Fruit fly (Drosophila melanogaster) Kc167 (cell line): ENCODE data around the gene CG43293.
"Not testable (repeated sequence)": the region's sequence is repeated elsewhere in the genome, so short reads cannot be mapped to it uniquely, and the experiment has no call there.

ENCODE experiments used
- Myc ChIP-seq: fragments of >200 bp; optimal IDR thresholded peaks from 2 replicates; lab custom pipeline; 2017; ENCODE audit warnings: missing external identifiers
- Sin3A ChIP-seq: fragments of >200 bp; optimal IDR thresholded peaks from 2 replicates; lab custom pipeline; 2018; ENCODE audit warnings: missing external identifiers
- h ChIP-seq: fragments of >200 bp; optimal IDR thresholded peaks from 3 replicates; lab custom pipeline; 2018; ENCODE audit warnings: missing external identifiers
- insv ChIP-seq: fragments of >200 bp; optimal IDR thresholded peaks from 3 replicates; lab custom pipeline; 2018; ENCODE audit warnings: missing external identifiers
- psq ChIP-seq: fragments of >200 bp; optimal IDR thresholded peaks from 2 replicates; lab custom pipeline; 2017; ENCODE audit warnings: missing external identifiers
- ttk ChIP-seq: sonication (Bioruptor generic); optimal IDR thresholded peaks from 2 replicates; lab custom pipeline; 2017; ENCODE audit warnings: missing external identifiers

CG43293 gene

DNA sequence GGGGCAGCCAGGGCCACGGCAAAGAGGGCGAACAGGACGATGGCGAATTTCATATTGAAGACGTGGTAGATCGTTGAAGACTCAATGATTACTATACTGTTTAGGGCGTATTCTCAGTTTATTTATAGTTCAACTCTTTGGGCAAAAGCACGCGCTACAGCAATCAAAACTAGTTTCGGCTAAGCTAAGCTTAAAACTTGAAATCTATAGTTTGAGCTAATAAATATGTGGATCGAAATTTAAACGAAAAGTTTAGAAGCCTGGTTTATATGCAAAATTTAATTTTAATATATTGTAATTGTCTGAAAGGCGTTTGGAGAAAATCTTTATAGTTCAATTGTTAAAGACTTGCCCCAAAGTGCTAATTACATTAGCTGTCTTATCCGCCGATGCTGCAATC lies 37.1 kb upstream of the CG43293 start, which contains the start of gene Cpr65Ax1:
Gene Cpr65Ax1, minus strand, starts transcription at position 101 of the 400 bp plus-strand sequence.
- TF ChIP-seq Myc (lab: Kevin White, UChicago); ttk; psq (lab: Kevin White, UChicago): not testable (repeated sequence)

DNA sequence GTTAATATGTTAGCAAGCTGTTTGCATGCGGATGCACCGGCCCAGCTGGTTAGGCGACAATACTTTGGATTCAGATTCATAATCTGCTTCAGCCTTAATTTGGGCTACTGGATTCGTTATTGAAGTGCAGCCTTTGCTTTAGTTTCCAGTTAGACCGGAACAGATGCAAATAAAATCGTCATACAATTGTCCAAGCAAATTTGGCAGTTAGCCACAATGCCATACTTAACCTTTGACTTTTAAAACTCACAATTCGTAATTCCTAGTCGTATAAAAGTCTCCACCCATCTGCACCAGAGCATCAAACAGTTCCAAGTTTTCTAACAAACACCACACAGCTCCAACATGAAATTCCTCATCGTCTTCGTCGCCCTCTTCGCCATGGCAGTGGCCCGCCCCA lies 35.7 kb upstream of the CG43293 start, which contains the start of gene Lcp65Ab1:
Gene Lcp65Ab1, plus strand, starts transcription at position 301 of the 400 bp plus-strand sequence.
- not testable (repeated sequence) for TF ChIP-seq insv, Myc, psq (lab: Kevin White, UChicago)

DNA sequence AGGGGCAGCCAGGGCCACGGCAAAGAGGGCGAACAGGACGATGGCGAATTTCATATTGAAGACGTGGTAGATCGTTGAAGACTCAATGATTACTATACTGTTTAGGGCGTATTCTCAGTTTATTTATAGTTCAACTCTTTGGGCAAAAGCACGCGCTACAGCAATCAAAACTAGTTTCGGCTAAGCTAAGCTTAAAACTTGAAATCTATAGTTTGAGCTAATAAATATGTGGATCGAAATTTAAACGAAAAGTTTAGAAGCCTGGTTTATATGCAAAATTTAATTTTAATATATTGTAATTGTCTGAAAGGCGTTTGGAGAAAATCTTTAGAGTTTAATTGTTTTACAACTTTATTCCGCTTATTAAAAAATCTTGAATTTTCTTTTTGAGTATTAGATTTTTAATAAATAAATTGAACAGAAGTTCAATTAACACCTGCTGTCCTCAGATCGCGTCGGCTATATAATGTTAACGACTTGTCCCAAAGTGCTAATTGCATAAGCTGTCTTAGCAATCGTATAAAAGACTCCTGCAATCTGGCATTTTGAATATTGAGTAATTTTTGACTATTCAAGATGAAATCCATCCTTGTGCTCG lies 34.1 kb upstream of the CG43293 start, which contains the start of the genes Cpr65Ax2 and Lcp65Aa:
Gene Cpr65Ax2, minus strand, starts transcription at position 101 of the 598 bp plus-strand sequence.
Gene Lcp65Aa, plus strand, starts transcription at position 548 of the 598 bp plus-strand sequence.
- not testable (repeated sequence) for TF ChIP-seq insv, h, Sin3A (lab: Kevin White, UChicago)

DNA sequence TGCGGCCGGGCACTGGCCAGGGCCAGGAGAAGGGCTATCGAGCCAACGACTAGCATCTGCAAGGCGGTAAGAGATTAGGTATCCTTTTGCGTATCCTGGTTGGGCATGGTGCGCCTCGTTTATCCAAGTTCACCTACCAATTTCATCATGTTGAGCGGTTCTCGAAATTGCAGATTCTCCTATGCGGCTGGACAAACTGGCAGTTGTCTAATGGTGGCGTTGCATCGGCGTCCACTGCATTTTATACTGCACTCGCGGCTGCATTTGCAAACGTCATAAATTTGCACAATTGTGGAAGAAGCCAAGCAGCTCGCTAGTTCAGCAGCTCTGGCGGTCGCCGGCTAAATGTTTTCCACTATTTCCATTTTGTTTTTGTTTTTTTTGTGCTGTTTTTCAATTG lies 32.5 kb upstream of the CG43293 start, which contains the start of gene Acp65Aa:
Gene Acp65Aa, minus strand, starts transcription at position 215 of the 400 bp plus-strand sequence.
- TF ChIP-seq insv (lab: Kevin White, UChicago) (no peak), ttk (no peak), Myc (lab: Kevin White, UChicago) (no peak), psq (lab: Kevin White, UChicago) (no peak), Sin3A (lab: Kevin White, UChicago) (no peak), h (lab: Kevin White, UChicago) (no peak)

DNA sequence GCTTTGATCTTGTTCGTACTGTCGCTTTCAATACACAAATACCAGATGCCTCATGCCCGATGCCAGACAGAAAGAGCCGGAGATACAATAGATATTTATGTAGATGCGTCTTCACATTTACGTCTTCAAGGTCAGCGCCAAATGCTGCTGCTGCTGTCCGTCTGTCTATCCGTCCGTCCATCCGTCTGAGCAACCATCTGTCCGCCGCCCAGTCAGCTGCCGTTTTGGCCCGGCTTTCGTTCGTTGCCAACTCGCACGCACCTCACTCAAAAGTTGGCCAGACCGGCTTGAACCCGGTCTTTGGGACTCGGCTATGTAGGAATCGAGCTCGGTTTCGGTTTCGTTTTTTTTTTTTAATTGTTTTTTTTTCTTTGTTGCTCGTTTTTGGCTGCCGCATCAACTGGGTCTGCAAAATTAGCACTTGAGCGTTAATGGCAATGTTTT lies 30.0 kb upstream of the CG43293 start:
- TF ChIP-seq h (lab: Kevin White, UChicago) (no peak), Myc (lab: Kevin White, UChicago) (no peak), insv (lab: Kevin White, UChicago) (no peak), ttk (no peak), psq (lab: Kevin White, UChicago) (no peak), Sin3A (lab: Kevin White, UChicago) (no peak)

DNA sequence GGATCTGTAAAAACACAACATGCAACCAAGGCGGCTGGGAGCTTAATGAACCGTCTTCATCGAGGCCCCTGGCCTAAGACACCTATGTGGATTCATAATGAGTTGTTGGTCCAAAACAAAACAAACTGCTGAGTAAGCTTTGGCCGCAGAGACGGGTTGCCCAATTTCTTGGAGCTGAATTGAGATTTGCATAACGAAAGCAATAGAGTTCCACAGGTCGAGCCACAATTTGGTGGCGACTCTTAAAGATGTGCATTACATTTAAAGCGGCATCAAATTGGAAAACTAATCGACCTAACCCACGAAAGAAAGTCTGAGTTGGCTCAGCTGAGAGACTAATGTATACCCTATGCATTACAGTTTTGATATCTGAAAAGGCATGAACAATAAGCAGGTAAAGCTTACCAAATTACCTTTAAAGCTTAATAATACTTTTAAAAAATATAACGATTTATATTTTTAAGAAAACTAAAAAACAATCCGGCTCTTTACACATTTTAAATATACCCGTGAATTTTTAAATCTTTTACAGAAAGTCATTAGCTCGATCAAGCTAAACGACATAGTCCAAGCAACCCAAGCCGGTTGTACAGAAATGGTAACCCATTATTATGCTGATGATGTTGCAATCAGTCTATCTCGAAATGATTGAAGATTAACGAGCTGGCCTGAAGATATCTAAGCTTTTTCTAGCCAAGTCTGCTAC lies 27.5 kb upstream of the CG43293 start, which contains the start of gene CG13297:
Gene CG13297, minus strand, starts transcription at position 51 of the 706 bp plus-strand sequence.
- TF ChIP-seq ttk (no peak), Myc (lab: Kevin White, UChicago) (no peak), h (lab: Kevin White, UChicago) (no peak), psq (lab: Kevin White, UChicago) (no peak), insv (lab: Kevin White, UChicago) (no peak), Sin3A (lab: Kevin White, UChicago) (no peak)

DNA sequence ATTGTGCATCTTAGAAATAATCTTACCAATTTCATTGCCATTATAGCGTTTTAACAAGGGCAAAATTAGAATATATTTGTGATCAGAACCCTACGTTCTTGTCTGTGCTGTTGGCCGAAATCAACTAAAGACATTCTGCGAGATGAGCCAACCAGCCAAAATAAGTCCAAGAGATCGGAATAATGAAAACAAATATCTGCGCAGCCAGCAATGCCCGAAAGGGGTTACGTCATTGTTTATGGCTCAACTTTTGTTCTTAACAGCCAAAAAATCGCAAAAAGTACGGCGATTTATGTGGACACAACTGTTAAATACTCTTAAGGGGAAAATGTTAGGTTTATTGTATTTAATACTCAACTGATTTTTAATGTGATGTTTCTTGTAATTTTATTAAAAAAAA lies 26.5 kb upstream of the CG43293 start, which contains the start of gene Cpr65Ay:
Gene Cpr65Ay, minus strand, starts transcription at position 101 of the 400 bp plus-strand sequence.
- no peak for TF ChIP-seq Myc (lab: Kevin White, UChicago)
- TF ChIP-seq ttk, result no peak
- no peak for TF ChIP-seq Sin3A (lab: Kevin White, UChicago)
- no peak for TF ChIP-seq h (lab: Kevin White, UChicago)
- no peak for TF ChIP-seq insv (lab: Kevin White, UChicago)
- TF ChIP-seq psq (lab: Kevin White, UChicago), result no peak

DNA sequence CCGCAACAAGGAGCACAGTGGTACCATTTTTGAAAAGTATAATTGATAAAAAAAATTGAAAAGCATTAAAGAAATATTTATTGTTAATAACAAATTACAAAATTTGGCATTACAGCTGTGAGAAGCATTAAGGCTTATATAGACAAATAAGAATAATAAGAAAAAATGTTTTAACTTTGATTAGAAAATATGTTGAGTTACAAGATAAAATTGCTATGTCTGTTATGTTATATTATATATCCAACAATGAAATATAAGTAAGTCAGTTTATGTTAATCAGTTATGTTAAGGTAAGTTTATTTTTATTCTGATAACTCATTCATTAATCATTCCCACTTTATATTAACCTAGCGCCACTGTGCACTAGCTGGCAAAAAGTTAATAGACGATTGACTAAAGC lies 25.1 kb upstream of the CG43293 start:
- no peak for TF ChIP-seq Myc (lab: Kevin White, UChicago)
- TF ChIP-seq h (lab: Kevin White, UChicago), result no peak
- TF ChIP-seq Sin3A (lab: Kevin White, UChicago), result no peak
- no peak for TF ChIP-seq psq (lab: Kevin White, UChicago)
- TF ChIP-seq ttk, result no peak
- TF ChIP-seq insv (lab: Kevin White, UChicago), result no peak

DNA sequence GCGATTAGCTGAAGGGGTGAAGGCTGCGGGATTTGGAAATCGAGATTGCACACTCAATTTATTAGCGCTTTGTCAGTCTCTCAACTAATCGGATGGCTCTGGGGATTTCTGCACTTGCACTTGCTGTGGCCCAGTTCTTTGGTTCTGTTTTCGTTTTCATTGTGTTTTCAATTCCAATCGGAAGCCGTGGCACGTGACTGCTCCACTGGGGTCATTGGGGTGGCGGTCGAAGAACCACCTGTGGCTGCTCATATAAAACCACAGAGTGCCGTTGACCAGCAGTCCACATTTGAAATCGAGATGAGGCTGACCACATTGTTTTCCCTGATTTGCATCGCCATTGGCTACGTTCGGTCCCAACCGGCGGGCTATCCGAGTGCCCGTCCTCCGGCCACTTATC lies 24.5 kb upstream of the CG43293 start, which contains the start of gene Cpr65Az:
Gene Cpr65Az, plus strand, starts transcription at position 301 of the 400 bp plus-strand sequence.
- TF ChIP-seq Myc (lab: Kevin White, UChicago) (no peak), h (lab: Kevin White, UChicago) (no peak)

DNA sequence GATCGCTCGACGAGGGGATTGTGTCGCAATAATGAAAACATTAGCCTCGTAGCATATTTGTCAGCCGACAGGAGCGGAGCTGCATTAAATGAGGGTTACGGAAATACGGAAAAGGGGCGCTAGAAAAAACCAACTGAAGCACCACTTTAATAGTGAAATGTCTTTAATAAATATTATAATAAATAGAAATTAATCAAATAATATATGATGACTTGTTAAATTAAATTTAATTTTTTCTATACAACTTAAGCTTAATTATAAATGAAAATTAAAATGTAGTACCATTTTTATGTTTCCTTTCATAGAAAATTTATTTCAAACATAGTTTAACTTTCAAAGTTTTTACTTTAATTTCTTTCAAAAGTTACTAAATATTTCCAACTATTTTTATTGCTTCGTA lies 23.0 kb upstream of the CG43293 start:
- TF ChIP-seq Myc (lab: Kevin White, UChicago) (no peak), ttk (no peak), insv (lab: Kevin White, UChicago) (no peak), Sin3A (lab: Kevin White, UChicago) (no peak), psq (lab: Kevin White, UChicago) (no peak), h (lab: Kevin White, UChicago) (no peak)

DNA sequence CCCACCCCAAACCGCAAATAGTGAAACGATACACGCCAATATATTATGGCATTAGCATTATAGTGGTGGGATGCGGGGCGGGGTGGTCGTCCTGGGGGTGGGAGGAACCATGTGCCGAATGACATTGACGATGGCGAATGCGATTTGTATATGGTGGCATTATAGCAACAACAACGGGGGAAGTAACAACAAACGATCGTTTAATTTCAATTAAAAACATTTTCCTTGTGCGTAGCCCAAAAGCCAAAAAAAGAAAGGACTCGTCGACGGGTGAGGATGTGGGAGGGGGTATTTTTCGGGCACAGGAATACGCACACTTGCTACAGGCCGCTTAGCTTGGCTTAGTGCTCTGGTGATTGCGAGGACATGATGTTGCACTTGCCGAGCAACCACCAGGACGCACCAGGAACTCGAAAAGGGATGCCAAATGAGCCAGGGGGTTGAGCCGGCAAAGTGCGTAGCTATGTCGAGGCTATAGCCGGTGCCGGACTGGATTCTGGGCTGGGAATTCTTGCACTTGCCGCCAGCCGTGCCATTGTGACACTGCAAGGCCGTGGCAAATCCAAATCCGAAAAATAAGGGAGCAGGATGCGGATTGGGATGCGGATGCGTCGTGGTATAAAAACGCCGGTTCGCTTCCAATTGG lies 22.4 kb upstream of the CG43293 start, which contains the start of gene Prdm13:
Gene Prdm13, plus strand, starts transcription at position 645 of the 646 bp plus-strand sequence.
- TF ChIP-seq Sin3A (lab: Kevin White, UChicago), result no peak
- no peak for TF ChIP-seq psq (lab: Kevin White, UChicago)
- no peak for TF ChIP-seq ttk
- no peak for TF ChIP-seq Myc (lab: Kevin White, UChicago)
